Fruit fly (Drosophila melanogaster) whole organism, pupa: ENCODE data around the gene zf30C.
A peak's percentile ranks its signal among the peaks of the same experiment; 100 is the strongest.

ENCODE experiments used
- CG32121 ChIP-seq: fragments of 200-800 bp; sonication (Bioruptor generic); IDR thresholded peaks from 2 replicates; pipeline ENCODE4 v1.3.6; 2022; ENCODE audit warnings: missing biosample characterization, missing genetic modification characterization
- CG34367 ChIP-seq: fragments of 200-800 bp; sonication (Bioruptor generic); optimal IDR thresholded peaks from 2 replicates; lab custom pipeline; 2018; ENCODE audit warnings: missing biosample characterization, mild to moderate bottlenecking, missing genetic modification characterization
- CG4496 ChIP-seq: fragments of 200-800 bp; sonication (Bioruptor generic); IDR thresholded peaks from 3 replicates; pipeline ENCODE4 v1.3.6; 2022; ENCODE audit warnings: missing biosample characterization, missing genetic modification characterization
- CG8159 ChIP-seq: fragments of 200-800 bp; sonication (Bioruptor generic); optimal IDR thresholded peaks from 3 replicates; lab custom pipeline; 2018; ENCODE audit warnings: missing biosample characterization, mild to moderate bottlenecking, missing genetic modification characterization, moderate library complexity
- CG9948 ChIP-seq: fragments of 200-800 bp; sonication (Bioruptor generic); optimal IDR thresholded peaks from 2 replicates; lab custom pipeline; 2018; ENCODE audit warnings: missing biosample characterization, mild to moderate bottlenecking, missing genetic modification characterization, moderate library complexity
- D1 ChIP-seq: fragments of 200-800 bp; sonication (Bioruptor generic); optimal IDR thresholded peaks from 2 replicates; lab custom pipeline; 2018; ENCODE audit warnings: missing biosample characterization, mild to moderate bottlenecking, missing genetic modification characterization, moderate library complexity
- EcR ChIP-seq: fragments of 200-800 bp; sonication (Bioruptor generic); optimal IDR thresholded peaks from 3 replicates; lab custom pipeline; 2019; ENCODE audit warnings: missing biosample characterization, missing genetic modification characterization, mild to moderate bottlenecking, moderate library complexity, missing genetic modification reagents
- Snoo ChIP-seq: fragments of 200-800 bp; sonication (Bioruptor generic); optimal IDR thresholded peaks from 3 replicates; lab custom pipeline; 2017; ENCODE audit warnings: missing biosample characterization, mild to moderate bottlenecking, missing genetic modification characterization, inconsistent platforms
- fd96Ca ChIP-seq: fragments of 200-800 bp; sonication (Bioruptor generic); IDR thresholded peaks from 3 replicates; pipeline ENCODE4 v1.3.6; 2022; ENCODE audit warnings: missing biosample characterization, missing genetic modification characterization

The zf30C gene

DNA sequence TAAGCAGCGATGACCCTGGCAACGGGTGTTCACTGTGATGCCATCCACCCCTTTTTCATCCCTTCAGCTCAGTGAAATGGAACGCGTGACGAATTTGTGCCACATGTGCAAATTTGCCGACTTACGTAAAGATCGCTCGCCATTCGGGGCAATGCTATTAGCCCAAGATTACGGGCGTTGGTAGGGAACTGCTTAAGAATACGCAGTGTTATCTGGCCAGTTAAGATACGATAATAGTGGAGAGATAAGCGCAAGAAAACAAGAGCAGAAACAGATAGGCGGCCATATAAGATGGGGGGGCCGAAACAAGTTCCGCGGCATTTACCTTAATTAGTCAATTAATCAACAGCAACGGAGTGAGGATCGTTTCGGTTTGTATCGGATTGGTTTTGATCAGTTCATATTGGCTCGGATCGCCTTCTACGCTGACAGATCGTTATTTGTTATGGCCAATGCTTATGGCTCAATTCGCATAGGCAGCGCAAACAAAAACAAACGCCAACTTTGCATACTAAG is 27.8 kb downstream of the zf30C start:
- TF ChIP-seq CG4496 (no peak), EcR (GFP tag; lab: Kevin White, UChicago) (peak; percentile 88)

dm6 chr2L:9790535-9790992 is 32.4 kb downstream of the zf30C start, which contains the start of gene CG4036:
TSS of gene CG4036 (plus strand) at chr2L:9790882.
- TF ChIP-seq CG32121 (peak; percentile 32; the same call in 1 of the 2 replicates), EcR (GFP tag; lab: Kevin White, UChicago) (peak; percentile 38), CG8159 (tag; lab: Kevin White, UChicago) (no peak), CG34367 (tag; lab: Kevin White, UChicago) (no peak)

DNA sequence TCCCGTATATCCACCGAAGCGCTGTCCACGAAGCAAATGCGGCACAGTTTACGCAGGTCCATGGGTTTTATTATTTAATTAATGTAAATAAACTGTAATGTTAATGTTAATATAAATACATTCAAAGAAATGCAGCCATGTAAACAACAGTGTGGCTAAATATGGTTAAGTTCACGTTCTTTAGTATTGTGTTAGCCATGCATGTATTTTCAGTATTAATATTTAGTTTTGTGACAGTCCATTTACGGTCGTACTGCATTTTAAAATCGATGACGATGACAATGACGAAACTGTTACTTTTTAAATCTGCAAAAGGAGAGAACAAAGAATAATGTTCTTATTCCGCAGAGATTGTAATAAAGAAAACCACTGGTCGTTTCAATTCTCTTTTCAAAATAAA is 34.8 kb downstream of the zf30C start, which contains the start of gene CG13123:
TSS of gene CG13123 (minus strand) at position 163 of the 400 bp plus-strand sequence.
- no peak for TF ChIP-seq Snoo (tag; lab: Kevin White, UChicago)
- no peak for TF ChIP-seq fd96Ca (GFP tag; lab: Robert Waterston, UW)
- no peak for TF ChIP-seq CG9948 (tag; lab: Kevin White, UChicago)
- peak; percentile 54 for TF ChIP-seq D1 (tag; lab: Kevin White, UChicago)
